Worm (Caenorhabditis elegans) whole organism, young adult: ENCODE results near the gene F01F1.14.

ENCODE experiments used
- C06A6.2 ChIP-seq: fragments of 200-800 bp; sonication (Bioruptor generic); conservative IDR thresholded peaks from 2 replicates; pipeline ENCODE4 v1.3.6; 2022; ENCODE audit warnings: missing genetic modification characterization, missing compliant biosample characterization
- D2030.7 ChIP-seq: fragments of 200-800 bp; sonication (Bioruptor generic); IDR thresholded peaks from 2 replicates; pipeline ENCODE4 v1.3.6; 2022; ENCODE audit warnings: missing genetic modification reagents, missing genetic modification characterization, missing compliant biosample characterization
- F23B12.7 ChIP-seq: sonication (generic microtip); optimal IDR thresholded peaks from 2 replicates; lab custom pipeline; 2017; ENCODE audit warnings: missing genetic modification characterization, mild to moderate bottlenecking, missing compliant biosample characterization, antibody characterized with exemption, moderate library complexity; ENCODE audit not compliant: insufficient read depth
- F49E8.2 ChIP-seq: sonication (generic microtip); optimal IDR thresholded peaks from 3 replicates; lab custom pipeline; 2017; ENCODE audit warnings: missing genetic modification characterization, mild to moderate bottlenecking, missing compliant biosample characterization, antibody characterized with exemption, moderate library complexity; ENCODE audit not compliant: insufficient read depth
- F52B5.7 ChIP-seq: sonication (generic microtip); optimal IDR thresholded peaks from 2 replicates; lab custom pipeline; 2016; ENCODE audit warnings: mild to moderate bottlenecking, missing genetic modification characterization, missing compliant biosample characterization
- ZK185.1 ChIP-seq: sonication (generic microtip); optimal IDR thresholded peaks from 2 replicates; lab custom pipeline; 2016; ENCODE audit warnings: mild to moderate bottlenecking, missing genetic modification characterization, missing compliant biosample characterization; ENCODE audit not compliant: poor library complexity, severe bottlenecking
- aptf-2 ChIP-seq: fragments of 200-800 bp; sonication (Bioruptor generic); conservative IDR thresholded peaks from 2 replicates; pipeline ENCODE4 v1.3.6; 2022; ENCODE audit warnings: missing genetic modification reagents, missing genetic modification characterization, missing compliant biosample characterization
- athp-1 ChIP-seq: sonication (generic microtip); optimal IDR thresholded peaks from 2 replicates; lab custom pipeline; 2017; ENCODE audit warnings: mild to moderate bottlenecking, missing genetic modification characterization, missing compliant biosample characterization
- attf-3 ChIP-seq: fragments of 200-800 bp; sonication (Bioruptor generic); conservative IDR thresholded peaks from 2 replicates; pipeline ENCODE4 v1.3.6; 2022; ENCODE audit warnings: missing genetic modification reagents, missing genetic modification characterization, missing compliant biosample characterization
- ceh-100 ChIP-seq: fragments of 200-800 bp; sonication (Bioruptor generic); IDR thresholded peaks from 2 replicates; pipeline ENCODE4 v1.3.6; 2022; ENCODE audit warnings: missing genetic modification reagents, missing genetic modification characterization, missing compliant biosample characterization
- ceh-79 ChIP-seq: sonication (generic microtip); optimal IDR thresholded peaks from 2 replicates; lab custom pipeline; 2017; ENCODE audit warnings: mild to moderate bottlenecking, missing genetic modification characterization, missing compliant biosample characterization
- dox-1 ChIP-seq: fragments of 200-800 bp; sonication (Bioruptor generic); IDR thresholded peaks from 2 replicates; pipeline ENCODE4 v1.3.6; 2022; ENCODE audit warnings: missing genetic modification reagents, missing genetic modification characterization, missing compliant biosample characterization
- dpff-1 ChIP-seq: sonication (generic microtip); optimal IDR thresholded peaks from 2 replicates; lab custom pipeline; 2017; ENCODE audit warnings: mild to moderate bottlenecking, missing genetic modification characterization, missing compliant biosample characterization
- egrh-3 ChIP-seq: fragments of 200-800 bp; sonication (Bioruptor generic); IDR thresholded peaks from 2 replicates; pipeline ENCODE4 v1.3.6; 2022; ENCODE audit warnings: missing genetic modification reagents, missing genetic modification characterization, missing compliant biosample characterization
- ekl-4 ChIP-seq: fragments of 200-800 bp; sonication (Bioruptor generic); IDR thresholded peaks from 2 replicates; pipeline ENCODE4 v1.3.6; 2022; ENCODE audit warnings: missing genetic modification reagents, missing genetic modification characterization, missing compliant biosample characterization
- ets-4 ChIP-seq: fragments of 200-800 bp; sonication (Bioruptor generic); optimal IDR thresholded peaks from 2 replicates; lab custom pipeline; 2018; ENCODE audit warnings: mild to moderate bottlenecking, missing genetic modification characterization, missing compliant biosample characterization
- him-1 ChIP-seq: sonication (generic microtip); optimal IDR thresholded peaks from 2 replicates; lab custom pipeline; 2016; ENCODE audit warnings: missing genotype, missing genetic modification reagents, missing genetic modification characterization, missing compliant biosample characterization
- hmg-1.2 ChIP-seq: fragments of 200-800 bp; sonication (Bioruptor generic); IDR thresholded peaks from 2 replicates; pipeline ENCODE4 v1.3.6; 2022; ENCODE audit warnings: missing genetic modification reagents, missing genetic modification characterization, missing compliant biosample characterization
- hmg-20 ChIP-seq: fragments of 200-800 bp; sonication (Bioruptor generic); IDR thresholded peaks from 2 replicates; pipeline ENCODE4 v1.3.6; 2022; ENCODE audit warnings: missing genetic modification reagents, missing genetic modification characterization, missing compliant biosample characterization
- hrde-1 ChIP-seq: sonication (generic microtip); optimal IDR thresholded peaks from 2 replicates; lab custom pipeline; 2016; ENCODE audit warnings: missing genetic modification characterization, mild to moderate bottlenecking, missing compliant biosample characterization, moderate library complexity, missing genotype, missing genetic modification reagents, borderline replicate concordance
- hsf-1 ChIP-seq: fragments of 200-800 bp; sonication (Bioruptor generic); IDR thresholded peaks from 2 replicates; pipeline ENCODE4 v1.3.6; 2022; ENCODE audit warnings: missing genetic modification reagents, missing genetic modification characterization, missing compliant biosample characterization
- lag-1 ChIP-seq: fragments of 200-800 bp; sonication (Bioruptor generic); IDR thresholded peaks from 2 replicates; pipeline ENCODE4 v1.3.6; 2022; ENCODE audit warnings: missing genetic modification reagents, missing genetic modification characterization, missing compliant biosample characterization
- let-607 ChIP-seq, 2 experiments: fragments of 200-800 bp in 1 of 2; sonication (Bioruptor generic) in 1 of 2; sonication (generic microtip) in 1 of 2; optimal IDR thresholded peaks; 2 replicates each; lab custom pipeline; 2016 to 2018; ENCODE audit warnings: mild to moderate bottlenecking in 2 of 2, missing compliant biosample characterization in 2 of 2, missing genetic modification characterization in 2 of 2, moderate library complexity in 2 of 2, missing genotype in 1 of 2
- lin-35 ChIP-seq, 3 experiments: fragments of 150-350 bp in 2 of 3; sonication (generic microtip) in 1 of 3; optimal IDR thresholded peaks; 2 replicates each; lab custom pipeline; 2014 to 2018; ENCODE audit warnings: missing biosample characterization in 3 of 3, missing genetic modification characterization in 3 of 3, missing genetic modification reagents in 3 of 3
- lin-40 ChIP-seq: sonication (generic microtip); optimal IDR thresholded peaks from 2 replicates; lab custom pipeline; 2016; ENCODE audit warnings: missing genetic modification characterization, mild to moderate bottlenecking, missing compliant biosample characterization, missing genotype, missing genetic modification reagents
- madf-3 ChIP-seq: fragments of 200-800 bp; sonication (Bioruptor generic); IDR thresholded peaks from 2 replicates; pipeline ENCODE4 v1.3.6; 2022; ENCODE audit warnings: missing genetic modification reagents, missing genetic modification characterization, missing compliant biosample characterization
- madf-6 ChIP-seq: fragments of 200-800 bp; sonication (Bioruptor generic); IDR thresholded peaks from 2 replicates; pipeline ENCODE4 v1.3.6; 2022; ENCODE audit warnings: missing genetic modification reagents, missing genetic modification characterization, missing compliant biosample characterization
- mcd-1 ChIP-seq: fragments of 200-800 bp; sonication (Bioruptor generic); IDR thresholded peaks from 2 replicates; pipeline ENCODE4 v1.3.6; 2022; ENCODE audit warnings: missing genetic modification reagents, missing genetic modification characterization, missing compliant biosample characterization
- nfya-1 ChIP-seq: sonication (generic microtip); optimal IDR thresholded peaks from 2 replicates; lab custom pipeline; 2017; ENCODE audit warnings: antibody characterized with exemption, missing compliant biosample characterization, missing genetic modification characterization, borderline replicate concordance; ENCODE audit not compliant: insufficient read depth
- nfya-2 ChIP-seq: fragments of 200-800 bp; sonication (Bioruptor generic); IDR thresholded peaks from 2 replicates; pipeline ENCODE4 v1.3.6; 2022; ENCODE audit warnings: missing genetic modification reagents, missing genetic modification characterization, missing compliant biosample characterization
- nhr-80 ChIP-seq: sonication (generic microtip); optimal IDR thresholded peaks from 2 replicates; lab custom pipeline; 2016; ENCODE audit warnings: missing genetic modification characterization, missing compliant biosample characterization
- nhr-90 ChIP-seq: sonication (generic microtip); optimal IDR thresholded peaks from 2 replicates; lab custom pipeline; 2016; ENCODE audit warnings: missing genotype, mild to moderate bottlenecking, missing genetic modification characterization, missing compliant biosample characterization
- pbrm-1 ChIP-seq: fragments of 200-800 bp; sonication (Bioruptor generic); IDR thresholded peaks from 2 replicates; pipeline ENCODE4 v1.3.6; 2022; ENCODE audit warnings: missing genetic modification reagents, missing genetic modification characterization, missing compliant biosample characterization
- pha-4 ChIP-seq: fragments of 150-350 bp; sonication (generic microtip); optimal IDR thresholded peaks from 2 replicates; lab custom pipeline; 2014; ENCODE audit warnings: missing biosample characterization, missing genetic modification reagents, missing genetic modification characterization
- rcor-1 ChIP-seq: fragments of 200-800 bp; sonication (Bioruptor generic); IDR thresholded peaks from 2 replicates; pipeline ENCODE4 v1.3.6; 2022; ENCODE audit warnings: missing genetic modification reagents, missing genetic modification characterization, missing compliant biosample characterization
- rec-8 ChIP-seq, 2 experiments: sonication (generic microtip); optimal IDR thresholded peaks; 2 replicates each; lab custom pipeline; 2016; ENCODE audit warnings: mild to moderate bottlenecking in 2 of 2, missing genetic modification characterization in 2 of 2, missing genetic modification reagents in 2 of 2, missing genotype in 2 of 2, missing biosample characterization in 1 of 2, missing compliant biosample characterization in 1 of 2, moderate library complexity in 1 of 2
- sdz-38 ChIP-seq: sonication (generic microtip); optimal IDR thresholded peaks from 2 replicates; lab custom pipeline; 2016; ENCODE audit warnings: missing genotype, missing genetic modification characterization, missing compliant biosample characterization
- sea-2 ChIP-seq: fragments of 200-800 bp; sonication (Bioruptor generic); IDR thresholded peaks from 2 replicates; pipeline ENCODE4 v1.3.6; 2022; ENCODE audit warnings: missing genetic modification characterization, missing compliant biosample characterization
- snpc-1.1 ChIP-seq: sonication (generic microtip); optimal IDR thresholded peaks from 2 replicates; lab custom pipeline; 2017; ENCODE audit warnings: missing genetic modification characterization, mild to moderate bottlenecking, missing compliant biosample characterization, antibody characterized with exemption, moderate library complexity, missing genotype, missing genetic modification reagents; ENCODE audit not compliant: insufficient read depth
- unc-62 ChIP-seq: fragments of 150-350 bp; optimal IDR thresholded peaks from 2 replicates; lab custom pipeline; 2014; ENCODE audit warnings: missing biosample characterization, missing genetic modification reagents, missing genetic modification characterization
- ztf-22 ChIP-seq: fragments of 200-800 bp; sonication (Bioruptor generic); optimal IDR thresholded peaks from 2 replicates; lab custom pipeline; 2018; ENCODE audit warnings: mild to moderate bottlenecking, missing genetic modification characterization, moderate library complexity, missing compliant biosample characterization
- ztf-28 ChIP-seq: fragments of 200-800 bp; sonication (Bioruptor generic); IDR thresholded peaks from 2 replicates; pipeline ENCODE4 v1.3.6; 2022; ENCODE audit warnings: missing genetic modification reagents, missing genetic modification characterization, missing compliant biosample characterization

Gene F01F1.14

ce11 chrIII:5882284-5882683, 439 bp downstream of the F01F1.14 start:
- TF ChIP-seq madf-3 (GFP tag; lab: Robert Waterston, UW) (0 out of 2 replicates have a peak, but pooled peaks have one; percentile 55), hrde-1 (tag; lab: Kevin White, UChicago) (peak; percentile 30), him-1 (peak; percentile 25), pbrm-1 (0 out of 2 replicates have a peak, but pooled peaks have one; percentile 34), D2030.7 (no peak), athp-1 (tag; lab: Kevin White, UChicago) (peak; percentile 39), lag-1 (GFP tag; lab: Robert Waterston, UW) (no peak), ets-4 (GFP tag; lab: Kevin White, UChicago) (no peak), madf-6 (GFP tag; lab: Robert Waterston, UW) (peak; percentile 57; the same call in 1 of the 2 replicates), sdz-38 (tag; lab: Kevin White, UChicago) (no peak), mcd-1 (GFP tag; lab: Robert Waterston, UW) (no peak), ekl-4 (GFP tag; lab: Robert Waterston, UW) (0 out of 2 replicates have a peak, but pooled peaks have one; percentile 28), F52B5.7 (tag; lab: Kevin White, UChicago) (peak; percentile 14), nhr-80 (tag; lab: Kevin White, UChicago) (no peak), hsf-1 (GFP tag; lab: Robert Waterston, UW) (0 out of 2 replicates have a peak, but pooled peaks have one; percentile 50)
- TF ChIP-seq, all 124 proteins: peak for 9

- no peak for TF ChIP-seq nfya-1 (tag; lab: Kevin White, UChicago)
- no peak for TF ChIP-seq egrh-3 (GFP tag; lab: Robert Waterston, UW)
- peak; percentile 36; the same call in 1 of the 2 replicates for TF ChIP-seq madf-6 (GFP tag; lab: Robert Waterston, UW)
- TF ChIP-seq dox-1 (GFP tag; lab: Robert Waterston, UW): no peak
- TF ChIP-seq madf-3 (GFP tag; lab: Robert Waterston, UW): no peak
- TF ChIP-seq ztf-22 (GFP tag; lab: Kevin White, UChicago): no peak
- TF ChIP-seq unc-62 (GFP tag; lab: Kevin White, UChicago): no peak
- no peak for TF ChIP-seq sea-2 (GFP tag; lab: Robert Waterston, UW)
- TF ChIP-seq nfya-2: no peak
- TF ChIP-seq ztf-28 (GFP tag; lab: Robert Waterston, UW): no peak
- TF ChIP-seq mcd-1 (GFP tag; lab: Robert Waterston, UW): peak; percentile 21; the same call in 1 of the 2 replicates
- no peak for TF ChIP-seq F49E8.2 (tag; lab: Kevin White, UChicago)
- TF ChIP-seq hmg-1.2 (GFP tag; lab: Robert Waterston, UW): no peak
- TF ChIP-seq attf-3 (GFP tag; lab: Robert Waterston, UW): peak; percentile 83
- TF ChIP-seq lin-35 (GFP tag; optimal IDR thresholded peaks at IDR 0.05; lab: Kevin White, UChicago): peak in 1 of 3 experiments; percentile 15
- TF ChIP-seq ceh-100 (GFP tag; lab: Robert Waterston, UW): no peak
- no peak for TF ChIP-seq ceh-79 (tag; lab: Kevin White, UChicago)
- no peak for TF ChIP-seq pha-4 (tag; lab: Kevin White, UChicago)
- no peak for TF ChIP-seq C06A6.2 (GFP tag; lab: Robert Waterston, UW)
- TF ChIP-seq let-607 (tag; optimal IDR thresholded peaks at IDR 0.05; lab: Kevin White, UChicago): peak in 1 of 2 experiments; percentile 5
- TF ChIP-seq ZK185.1 (tag; lab: Kevin White, UChicago): no peak
- peak; percentile 3 for TF ChIP-seq lin-40 (tag; lab: Kevin White, UChicago)
- TF ChIP-seq snpc-1.1 (tag; lab: Kevin White, UChicago): no peak
- TF ChIP-seq rec-8 (tag; optimal IDR thresholded peaks at IDR 0.05; lab: Kevin White, UChicago): no peak
- TF ChIP-seq nhr-90: no peak
- no peak for TF ChIP-seq him-1
- no peak for TF ChIP-seq rcor-1 (GFP tag; lab: Robert Waterston, UW)
- no peak for TF ChIP-seq hmg-20 (GFP tag; lab: Robert Waterston, UW)
- peak; percentile 31 for TF ChIP-seq dpff-1
- TF ChIP-seq F23B12.7 (tag; lab: Kevin White, UChicago): no peak
- 0 out of 2 replicates have a peak, but pooled peaks have one; percentile 38 for TF ChIP-seq hsf-1 (GFP tag; lab: Robert Waterston, UW)
- no peak for TF ChIP-seq aptf-2
Observed at ce11 chrIII:5879291-5879968, 3.3 kb downstream of the F01F1.14 start, which contains the start of gene hpo-10. Gene hpo-10, plus strand, starts transcription at chrIII:5879489.
